Worm (Caenorhabditis elegans): ENCODE measurements around the gene CD4.11.

CD4.11 gene

DNA sequence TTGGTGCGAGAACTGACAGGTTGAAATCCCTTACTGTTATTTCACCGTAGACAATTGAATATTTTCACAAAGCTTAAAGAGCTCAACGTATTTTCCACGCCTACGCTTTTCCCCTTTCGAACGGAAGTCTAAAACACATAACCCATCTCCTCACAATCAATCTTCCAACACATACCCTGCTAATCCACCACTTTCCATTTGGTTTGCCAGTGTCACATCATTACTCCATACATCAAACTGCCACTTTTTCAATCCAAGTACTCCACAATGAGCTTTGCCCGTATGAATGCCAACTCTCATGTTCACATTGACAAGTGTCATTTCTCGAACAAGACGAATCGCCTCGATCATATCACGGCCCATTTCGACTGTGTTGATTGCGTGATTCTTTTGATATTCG lies 43.1 kb downstream of the CD4.11 start:
- TF ChIP-seq tbx-2 (tag; optimal IDR thresholded peaks at IDR 0.05) (no peak), unc-62 (GFP tag; optimal IDR thresholded peaks at IDR 0.05) (peak; percentile 72), lin-39 (tag; optimal IDR thresholded peaks at IDR 0.05) (peak; percentile 39), ZK546.5 (tag; optimal IDR thresholded peaks at IDR 0.05) (no peak), snpc-4 (tag; optimal IDR thresholded peaks at IDR 0.05) (no peak)

DNA sequence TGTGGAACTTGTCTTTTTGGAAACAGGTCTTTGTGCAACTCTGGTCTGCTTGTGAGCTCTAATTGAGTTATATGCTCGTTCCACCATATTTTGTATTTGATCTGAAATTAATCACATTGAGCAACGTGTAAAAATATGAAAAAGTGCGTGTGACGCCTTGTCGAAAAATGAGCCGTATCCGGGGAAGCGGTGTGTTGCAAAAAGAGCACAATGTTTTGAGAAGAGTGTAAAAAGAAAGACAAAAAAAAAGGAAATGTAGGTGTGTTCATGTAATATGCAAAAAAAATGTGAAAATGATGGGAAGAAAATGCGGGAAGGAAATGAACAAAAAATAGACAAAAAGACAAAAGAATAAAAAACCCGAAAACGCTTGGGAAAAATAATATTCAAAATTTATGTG lies 45.9 kb downstream of the CD4.11 start, which contains the start of gene acy-4:
Gene acy-4, minus strand, starts transcription at position 101 of the 400 bp plus-strand sequence.
- no peak for TF ChIP-seq snpc-4 (tag; optimal IDR thresholded peaks at IDR 0.05)
- TF ChIP-seq R02D3.7 (tag; optimal IDR thresholded peaks at IDR 0.05) = no peak
- no peak for TF ChIP-seq nhr-28 (tag; optimal IDR thresholded peaks at IDR 0.05)
- TF ChIP-seq ceh-28 (tag; optimal IDR thresholded peaks at IDR 0.05) = no peak
- TF ChIP-seq nhr-77 (tag; optimal IDR thresholded peaks at IDR 0.05) = no peak
- TF ChIP-seq fkh-10 (GFP tag; optimal IDR thresholded peaks at IDR 0.05) = no peak
- no peak for TF ChIP-seq lsy-12 (tag; optimal IDR thresholded peaks at IDR 0.05)
- no peak for TF ChIP-seq mdl-1 (tag; optimal IDR thresholded peaks at IDR 0.05)
- no peak for TF ChIP-seq egl-27 (tag; optimal IDR thresholded peaks at IDR 0.05)
- no peak for TF ChIP-seq pha-4 (tag; optimal IDR thresholded peaks at IDR 0.05)
- TF ChIP-seq lin-15B (tag; optimal IDR thresholded peaks at IDR 0.05) = no peak
- no peak for TF ChIP-seq nfya-1 (tag; optimal IDR thresholded peaks at IDR 0.05; ENCODE audit: insufficient read depth)
- TF ChIP-seq jun-1 (tag; optimal IDR thresholded peaks at IDR 0.05) = no peak
- TF ChIP-seq ZK546.5 (tag; optimal IDR thresholded peaks at IDR 0.05) = no peak
- no peak for TF ChIP-seq nhr-12 (tag; optimal IDR thresholded peaks at IDR 0.05)
- no peak for TF ChIP-seq zag-1 (tag; optimal IDR thresholded peaks at IDR 0.05)

DNA sequence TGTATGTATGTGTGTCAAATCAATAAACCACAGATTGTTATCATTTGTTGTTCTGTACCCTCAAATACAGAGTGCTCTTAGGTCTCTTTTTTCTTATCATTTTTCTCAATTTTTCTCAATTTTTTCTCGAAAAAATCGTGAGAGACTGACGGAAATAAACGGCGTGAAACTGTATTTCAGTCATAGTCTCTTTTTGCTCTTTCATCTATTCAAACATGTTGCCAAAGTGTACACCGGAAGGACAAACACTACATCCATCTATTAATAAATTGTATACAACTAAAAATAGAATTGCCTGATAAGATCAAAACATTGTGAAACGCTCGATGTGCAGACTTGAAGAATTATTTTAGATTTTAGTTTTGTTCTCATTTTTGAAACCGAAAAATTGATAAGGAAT lies 49.5 kb downstream of the CD4.11 start:
- TF ChIP-seq pqm-1 (tag; optimal IDR thresholded peaks at IDR 0.05) (peak; percentile 38), elt-2 (tag; optimal IDR thresholded peaks at IDR 0.05) (peak; percentile 82), nfya-1 (tag; optimal IDR thresholded peaks at IDR 0.05; ENCODE audit: insufficient read depth) (no peak)

DNA sequence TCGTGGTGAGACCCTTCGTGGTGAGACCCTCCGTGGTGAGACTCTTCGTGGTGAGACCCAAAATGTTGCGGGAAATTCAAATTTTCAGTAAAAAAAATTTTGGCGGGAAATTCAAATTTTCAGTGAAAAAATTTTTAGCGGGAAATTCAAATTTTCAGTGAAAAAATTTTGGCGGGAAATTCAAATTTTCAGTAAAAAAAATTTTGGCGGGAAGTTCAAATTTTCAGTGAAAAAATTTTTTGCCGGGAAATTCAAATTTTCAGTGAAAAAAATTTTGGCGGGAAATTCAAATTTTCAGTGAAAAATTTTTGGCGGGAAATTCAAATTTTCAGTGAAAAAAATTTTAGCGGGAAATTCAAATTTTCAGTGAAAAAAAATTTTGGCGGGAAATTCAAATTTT lies 55.1 kb downstream of the CD4.11 start:
- TF ChIP-seq lin-15B (tag; optimal IDR thresholded peaks at IDR 0.05) = peak; percentile 27

Data from whole organism, L3 larva.